Worm (Caenorhabditis elegans): ENCODE results near the gene tofu-1.

The tofu-1 gene

DNA sequence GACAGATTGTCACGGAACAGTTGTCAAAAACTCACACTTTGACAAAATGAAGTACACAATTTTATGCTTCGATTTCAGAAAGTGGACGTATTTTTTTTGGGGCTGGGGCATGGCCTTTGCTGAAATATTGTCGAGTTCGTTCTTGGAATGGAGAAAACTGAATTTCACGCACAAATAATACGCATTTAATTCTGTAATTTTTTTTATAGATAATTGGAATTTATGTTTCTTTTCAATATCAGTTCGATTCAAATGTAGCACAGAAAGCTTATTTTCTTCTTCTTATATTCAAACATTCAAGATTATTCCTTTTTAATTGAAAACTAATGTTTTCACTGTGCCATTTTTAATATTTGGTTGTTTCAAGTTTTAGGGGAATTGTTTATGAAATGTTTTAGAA, 20.6 kb upstream of the tofu-1 start, which contains the start of gene T07C12.10:
TSS of gene T07C12.10 (minus strand) at position 101 of the 400 bp plus-strand sequence.
- TF ChIP-seq elt-1 (tag; optimal IDR thresholded peaks at IDR 0.05) (no peak), ztf-4 (tag; optimal IDR thresholded peaks at IDR 0.05) (no peak), mbf-1 (tag; optimal IDR thresholded peaks at IDR 0.05) (no peak), unc-55 (GFP tag; optimal IDR thresholded peaks at IDR 0.05) (no peak), fos-1 (tag; optimal IDR thresholded peaks at IDR 0.05) (no peak)

DNA sequence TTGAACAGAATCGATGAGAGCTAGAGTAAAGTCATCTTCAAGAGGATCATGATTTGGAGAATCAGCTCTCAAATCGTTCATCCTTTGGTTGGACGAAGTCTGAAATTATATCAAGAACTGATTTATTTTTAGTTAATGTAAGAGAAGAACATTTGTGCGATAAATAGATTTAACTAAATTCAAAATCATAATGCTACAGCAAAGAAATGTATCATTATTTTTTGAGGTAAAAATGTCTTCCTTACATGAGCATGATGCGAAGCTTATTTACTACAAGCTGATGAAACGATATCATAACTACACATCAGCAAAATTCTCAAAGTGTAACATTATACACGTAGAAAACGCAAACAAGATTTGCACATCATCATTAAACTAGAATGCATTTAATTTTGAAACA, 18.6 kb upstream of the tofu-1 start, which contains the start of gene madf-4:
TSS of gene madf-4 (minus strand) at position 101 of the 400 bp plus-strand sequence.
- no peak for TF ChIP-seq snpc-4 (tag; optimal IDR thresholded peaks at IDR 0.05)
- TF ChIP-seq F13H6.1 (tag; optimal IDR thresholded peaks at IDR 0.05): no peak
- TF ChIP-seq aly-2 (tag; optimal IDR thresholded peaks at IDR 0.05): no peak
- TF ChIP-seq sem-4 (tag; optimal IDR thresholded peaks at IDR 0.05): no peak
- no peak for TF ChIP-seq lin-13 (GFP tag; optimal IDR thresholded peaks at IDR 0.05)
- no peak for TF ChIP-seq unc-62 (GFP tag; optimal IDR thresholded peaks at IDR 0.05)
- no peak for TF ChIP-seq lin-11 (tag; optimal IDR thresholded peaks at IDR 0.05)
- no peak for TF ChIP-seq peb-1 (tag; optimal IDR thresholded peaks at IDR 0.05)
- no peak for TF ChIP-seq ztf-4 (tag; optimal IDR thresholded peaks at IDR 0.05)
- no peak for TF ChIP-seq ceh-16 (tag; optimal IDR thresholded peaks at IDR 0.05)
- TF ChIP-seq C34F6.9 (tag; optimal IDR thresholded peaks at IDR 0.05): no peak
- TF ChIP-seq nhr-10 (tag; optimal IDR thresholded peaks at IDR 0.05): no peak

DNA sequence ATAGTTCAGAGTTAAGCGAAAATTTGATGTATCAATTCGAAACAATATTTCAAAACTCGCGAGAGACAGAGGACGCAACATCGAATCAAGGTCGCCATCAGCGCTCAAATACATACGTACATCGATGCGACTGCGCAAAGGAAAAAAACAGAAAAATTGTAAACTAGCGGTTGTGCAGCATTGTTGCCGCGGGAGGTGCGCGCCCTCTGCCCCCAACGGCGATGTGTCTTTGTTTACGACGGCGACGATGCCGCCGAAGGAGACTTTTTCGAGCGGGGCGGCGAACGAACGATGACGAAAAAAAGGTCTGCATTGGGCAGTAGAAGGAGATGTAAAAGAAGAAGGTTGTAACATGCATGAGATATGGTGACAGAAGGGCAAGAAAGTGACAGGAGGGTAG, 18.0 kb upstream of the tofu-1 start:
- TF ChIP-seq ZK546.5 (tag; optimal IDR thresholded peaks at IDR 0.05): no peak
- TF ChIP-seq mdl-1 (tag; optimal IDR thresholded peaks at IDR 0.05): no peak
- TF ChIP-seq ceh-82 (tag; optimal IDR thresholded peaks at IDR 0.05): no peak
- TF ChIP-seq Y55F3AM.14 (GFP tag; optimal IDR thresholded peaks at IDR 0.05): no peak
- no peak for TF ChIP-seq nhr-21 (tag; optimal IDR thresholded peaks at IDR 0.05)
- TF ChIP-seq elt-1 (tag; optimal IDR thresholded peaks at IDR 0.05): no peak
- TF ChIP-seq ceh-16 (tag; optimal IDR thresholded peaks at IDR 0.05): no peak
- TF ChIP-seq gmeb-1 (tag; optimal IDR thresholded peaks at IDR 0.05): no peak
- no peak for TF ChIP-seq dmd-4 (tag; optimal IDR thresholded peaks at IDR 0.05)
- no peak for TF ChIP-seq alr-1 (tag; optimal IDR thresholded peaks at IDR 0.05)
- no peak for TF ChIP-seq R02D3.7 (tag; optimal IDR thresholded peaks at IDR 0.05)
- no peak for TF ChIP-seq sem-4 (tag; optimal IDR thresholded peaks at IDR 0.05)
- TF ChIP-seq elt-3 (tag; optimal IDR thresholded peaks at IDR 0.05): no peak
- TF ChIP-seq lin-13 (GFP tag; optimal IDR thresholded peaks at IDR 0.05): no peak
- TF ChIP-seq mbf-1 (tag; optimal IDR thresholded peaks at IDR 0.05): no peak
- TF ChIP-seq nhr-237 (tag; optimal IDR thresholded peaks at IDR 0.05): no peak
- no peak for TF ChIP-seq nhr-11 (tag; optimal IDR thresholded peaks at IDR 0.05)
- TF ChIP-seq F13H6.1 (tag; optimal IDR thresholded peaks at IDR 0.05): no peak
- no peak for TF ChIP-seq nhr-10 (tag; optimal IDR thresholded peaks at IDR 0.05)

DNA sequence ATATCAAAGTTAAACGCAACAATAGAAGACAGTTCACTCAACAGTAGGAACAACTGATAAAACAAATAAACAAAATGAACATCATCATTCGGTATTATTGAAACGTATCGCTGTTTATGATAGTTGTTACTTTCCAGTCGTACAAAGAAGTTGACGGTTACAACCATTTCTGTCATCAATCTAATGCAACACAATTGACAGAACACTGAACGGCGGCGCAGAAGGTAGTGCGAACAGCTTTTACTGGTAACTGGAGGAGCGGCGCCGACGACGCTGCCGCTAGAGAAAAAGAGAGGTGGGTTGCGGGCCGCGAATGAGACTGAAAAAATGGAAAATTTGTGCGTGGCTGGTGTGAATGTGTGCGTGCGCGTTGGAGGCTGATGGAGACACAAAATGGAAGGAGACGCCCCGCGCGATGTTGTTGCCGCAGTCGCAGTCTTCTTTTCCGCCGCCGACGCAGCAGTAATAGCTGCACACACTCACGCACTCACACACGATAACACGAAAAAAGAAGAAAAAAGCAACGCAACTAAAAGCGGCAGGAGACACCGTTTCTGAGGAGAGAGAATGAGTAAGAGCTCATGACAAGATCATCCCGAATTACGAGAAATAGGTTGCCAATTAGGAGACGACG, 16.7 kb upstream of the tofu-1 start:
- TF ChIP-seq unc-55 (GFP tag; optimal IDR thresholded peaks at IDR 0.05): peak; percentile 34
- TF ChIP-seq ZK546.5 (tag; optimal IDR thresholded peaks at IDR 0.05): no peak

DNA sequence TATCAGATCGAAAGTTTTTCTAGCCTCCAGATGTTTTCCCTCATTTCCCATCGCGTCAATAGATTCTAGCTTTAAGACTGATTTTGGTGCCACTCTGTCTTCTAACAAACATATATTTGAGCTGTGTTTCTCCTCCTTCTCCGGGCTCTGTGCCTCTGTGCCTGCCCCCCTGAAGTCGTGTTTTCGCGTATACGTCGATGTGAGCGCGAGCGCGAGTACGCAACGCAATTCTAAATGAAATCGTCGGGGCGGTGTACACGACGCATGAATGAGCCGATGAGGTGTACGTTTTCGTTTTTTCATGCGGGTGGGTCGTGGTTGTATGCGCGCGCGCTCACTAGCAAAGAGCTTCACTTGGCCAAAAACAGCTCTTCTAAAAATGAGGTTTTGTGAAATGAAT, 15.1 kb upstream of the tofu-1 start:
- TF ChIP-seq nhr-129 (tag; optimal IDR thresholded peaks at IDR 0.05): no peak
- no peak for TF ChIP-seq ceh-82 (tag; optimal IDR thresholded peaks at IDR 0.05)
- no peak for TF ChIP-seq peb-1 (tag; optimal IDR thresholded peaks at IDR 0.05)
- TF ChIP-seq C34F6.9 (tag; optimal IDR thresholded peaks at IDR 0.05): no peak
- no peak for TF ChIP-seq nhr-10 (tag; optimal IDR thresholded peaks at IDR 0.05)
- TF ChIP-seq egl-27 (tag; optimal IDR thresholded peaks at IDR 0.05): no peak

DNA sequence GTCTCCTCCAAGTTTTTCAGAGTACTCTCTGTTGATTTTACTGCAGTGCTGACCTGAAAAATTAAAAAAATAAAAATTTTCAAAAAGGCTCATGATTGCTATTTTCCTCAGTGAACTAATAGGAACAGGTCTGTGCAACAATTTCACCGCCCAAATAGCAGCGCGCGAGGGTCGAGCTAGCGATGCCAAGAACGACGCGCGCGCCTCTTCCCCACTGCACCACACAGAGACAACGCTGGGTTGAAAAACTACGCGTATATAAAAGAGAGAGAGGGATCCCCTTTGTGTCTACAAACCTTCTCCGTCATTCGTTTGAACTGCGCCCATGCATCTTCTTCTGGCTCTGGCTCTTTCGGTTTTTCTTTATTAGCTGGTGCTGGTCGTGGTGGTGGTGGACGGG, 10.8 kb upstream of the tofu-1 start:
- TF ChIP-seq ztf-4 (tag; optimal IDR thresholded peaks at IDR 0.05) (peak; percentile 40), ZK546.5 (tag; optimal IDR thresholded peaks at IDR 0.05) (no peak), unc-55 (GFP tag; optimal IDR thresholded peaks at IDR 0.05) (peak; percentile 83), crh-2 (tag; optimal IDR thresholded peaks at IDR 0.05) (peak; percentile 61), Y55F3AM.14 (GFP tag; optimal IDR thresholded peaks at IDR 0.05) (peak; percentile 53), elt-1 (tag; optimal IDR thresholded peaks at IDR 0.05) (no peak), ceh-16 (tag; optimal IDR thresholded peaks at IDR 0.05) (peak; percentile 12), C34F6.9 (tag; optimal IDR thresholded peaks at IDR 0.05) (peak; percentile 41), nhr-6 (tag; optimal IDR thresholded peaks at IDR 0.05) (peak; percentile 28), mdl-1 (tag; optimal IDR thresholded peaks at IDR 0.05) (peak in 1 of 2 experiments; percentile 10), ztf-1 (GFP tag; conservative IDR thresholded peaks at IDR 0.05) (no peak), snpc-4 (tag; optimal IDR thresholded peaks at IDR 0.05) (peak; percentile 30), sma-3 (GFP tag; optimal IDR thresholded peaks at IDR 0.05) (peak; percentile 51), zag-1 (tag; optimal IDR thresholded peaks at IDR 0.05) (peak; percentile 52), nhr-21 (tag; optimal IDR thresholded peaks at IDR 0.05) (peak; percentile 25), alr-1 (tag; optimal IDR thresholded peaks at IDR 0.05) (no peak), sem-4 (tag; optimal IDR thresholded peaks at IDR 0.05) (peak; percentile 6), nhr-237 (tag; optimal IDR thresholded peaks at IDR 0.05) (no peak), nhr-11 (tag; optimal IDR thresholded peaks at IDR 0.05) (peak; percentile 38), F13H6.1 (tag; optimal IDR thresholded peaks at IDR 0.05) (peak; percentile 77), fos-1 (tag; optimal IDR thresholded peaks at IDR 0.05) (peak; percentile 32), egl-27 (tag; optimal IDR thresholded peaks at IDR 0.05) (peak; percentile 40), mab-5 (tag; optimal IDR thresholded peaks at IDR 0.05) (peak; percentile 75), lsy-2 (tag; optimal IDR thresholded peaks at IDR 0.05) (peak; percentile 55 to 58), lin-13 (GFP tag; optimal IDR thresholded peaks at IDR 0.05) (peak; percentile 72), sma-9 (GFP tag; optimal IDR thresholded peaks at IDR 0.05) (peak; percentile 80), sma-9 (tag; optimal IDR thresholded peaks at IDR 0.05) (no peak), aly-2 (tag; optimal IDR thresholded peaks at IDR 0.05) (no peak), nhr-129 (tag; optimal IDR thresholded peaks at IDR 0.05) (peak; percentile 81), lin-11 (tag; optimal IDR thresholded peaks at IDR 0.05) (peak; percentile 34)
